Worm (Caenorhabditis elegans): ENCODE results near the gene amph-1.

DNA sequence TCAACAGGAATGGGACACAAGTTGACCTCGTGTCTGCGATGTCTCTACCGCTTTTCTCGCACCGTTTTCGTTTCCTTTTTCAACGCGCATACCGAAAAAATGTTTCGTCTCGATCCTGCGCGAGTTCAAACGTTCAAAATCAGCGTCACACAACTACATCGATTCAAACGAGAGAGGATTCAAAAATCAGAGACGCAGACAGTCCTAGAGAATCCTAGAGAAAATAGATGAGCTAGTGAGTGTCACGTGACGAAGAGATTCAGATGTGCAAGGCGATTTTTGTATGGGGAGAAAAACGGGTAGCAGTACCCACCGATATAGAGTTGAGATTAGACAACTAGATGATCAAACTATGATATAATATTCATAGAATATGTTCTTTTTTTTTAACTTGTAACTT, 22.3 kb upstream of the amph-1 start:
- TF ChIP-seq lin-39 (tag; optimal IDR thresholded peaks at IDR 0.05) (no peak), egl-5 (tag; optimal IDR thresholded peaks at IDR 0.05) (no peak), pqm-1 (tag; optimal IDR thresholded peaks at IDR 0.05) (no peak), skn-1 (tag; optimal IDR thresholded peaks at IDR 0.05) (no peak), fkh-10 (GFP tag; optimal IDR thresholded peaks at IDR 0.05) (no peak), nhr-11 (tag; optimal IDR thresholded peaks at IDR 0.05) (no peak), nhr-12 (tag; optimal IDR thresholded peaks at IDR 0.05) (no peak), daf-12 (tag; optimal IDR thresholded peaks at IDR 0.05) (no peak), ceh-82 (tag; optimal IDR thresholded peaks at IDR 0.05) (no peak), nfya-1 (tag; optimal IDR thresholded peaks at IDR 0.05; ENCODE audit: insufficient read depth) (no peak), ama-1 (optimal IDR thresholded peaks at IDR 0.05) (peak; percentile 39), elt-2 (tag; optimal IDR thresholded peaks at IDR 0.05) (no peak)

All from whole organism, L3 larva.